Fruit fly (Drosophila melanogaster): ENCODE data around the gene mthl5.
A peak's percentile ranks its signal among the peaks of the same experiment; 100 is the strongest.

Gene mthl5

dm6 chr3R:11882506-11882953 lies 4.4 kb downstream of the mthl5 start, which contains the start of the genes CG6962 and CG31368 (continued):
- TF ChIP-seq CG2875 (GFP tag; optimal IDR thresholded peaks at IDR 0.05) (peak; percentile 31), zen2 (GFP tag; IDR thresholded peaks at IDR 0.05; ENCODE audit: partially characterized antibody) (no peak), CG31388 (GFP tag; optimal IDR thresholded peaks at IDR 0.05) (peak; percentile 35), CG2129 (GFP tag; IDR thresholded peaks at IDR 0.05; ENCODE audit: partially characterized antibody) (no peak), esg (GFP tag; conservative IDR thresholded peaks at IDR 0.05) (peak; percentile 76), Dek (tag; optimal IDR thresholded peaks at IDR 0.05) (peak; percentile 86), grau (tag; optimal IDR thresholded peaks at IDR 0.05) (peak; percentile 87), CG17612 (GFP tag; IDR thresholded peaks at IDR 0.05) (peak; percentile 46; the same call in 1 of the 2 replicates), Mad (GFP tag; optimal IDR thresholded peaks at IDR 0.05) (peak; percentile 76), sna (GFP tag; IDR thresholded peaks at IDR 0.05; ENCODE audit: partially characterized antibody) (no peak), MESR4 (GFP tag; optimal IDR thresholded peaks at IDR 0.05) (peak; percentile 53), tna (GFP tag; IDR thresholded peaks at IDR 0.05; ENCODE audit: partially characterized antibody) (no peak), CG15479 (GFP tag; optimal IDR thresholded peaks at IDR 0.05) (no peak), Dip3 (GFP tag; optimal IDR thresholded peaks at IDR 0.05) (peak; percentile 64), CG8089 (GFP tag; optimal IDR thresholded peaks at IDR 0.05) (peak; percentile 31), cg (GFP tag; optimal IDR thresholded peaks at IDR 0.05) (no peak), CG6791 (GFP tag; IDR thresholded peaks at IDR 0.05; ENCODE audit: partially characterized antibody) (no peak), Pdp1 (GFP tag; optimal IDR thresholded peaks at IDR 0.05) (peak; percentile 70 to 77), D19A (tag; optimal IDR thresholded peaks at IDR 0.05) (peak; percentile 71), pho (GFP tag; optimal IDR thresholded peaks at IDR 0.05) (peak; percentile 63), fd3F (GFP tag; optimal IDR thresholded peaks at IDR 0.05) (peak; percentile 81), gsb-n (tag; optimal IDR thresholded peaks at IDR 0.05) (peak; percentile 74), CG13424 (tag; optimal IDR thresholded peaks at IDR 0.05) (peak; percentile 91), NFAT (GFP tag; IDR thresholded peaks at IDR 0.05) (peak; percentile 84), Gug (GFP tag; IDR thresholded peaks at IDR 0.05) (peak; percentile 87), CG10267 (tag; optimal IDR thresholded peaks at IDR 0.05) (peak; percentile 84), ttk (GFP tag; IDR thresholded peaks at IDR 0.05) (peak; percentile 71), CG12155 (GFP tag; optimal IDR thresholded peaks at IDR 0.05) (peak; percentile 85), ara (GFP tag; IDR thresholded peaks at IDR 0.05) (peak; percentile 77), Adf1 (GFP tag; IDR thresholded peaks at IDR 0.05) (peak; percentile 65), CG34224 (GFP tag; IDR thresholded peaks at IDR 0.05; ENCODE audit: partially characterized antibody) (no peak), pb (GFP tag; optimal IDR thresholded peaks at IDR 0.05) (no peak), CG3847 (GFP tag; IDR thresholded peaks at IDR 0.05) (peak; percentile 93), ranshi (GFP tag; IDR thresholded peaks at IDR 0.05) (peak; percentile 77), CG10321 (GFP tag; IDR thresholded peaks at IDR 0.05) (peak; percentile 51; the same call in 1 of the 2 replicates), CG1647 (GFP tag; optimal IDR thresholded peaks at IDR 0.05) (peak; percentile 64), cato (GFP tag; optimal IDR thresholded peaks at IDR 0.05; ENCODE audit: borderline replicate concordance) (peak; percentile 65), crp (GFP tag; optimal IDR thresholded peaks at IDR 0.05) (peak in 1 of 2 experiments; percentile 52), CG14710 (tag; optimal IDR thresholded peaks at IDR 0.05) (peak; percentile 95), tll (GFP tag; optimal IDR thresholded peaks at IDR 0.05) (peak in 1 of 2 experiments; percentile 19), CG6683 (GFP tag; optimal IDR thresholded peaks at IDR 0.05) (no peak), salm (tag; optimal IDR thresholded peaks at IDR 0.05) (peak; percentile 68), vvl (GFP tag; IDR thresholded peaks at IDR 0.05) (peak; percentile 89), gce (GFP tag; IDR thresholded peaks at IDR 0.05) (peak; percentile 44; the same call in 1 of the 3 replicates), Hr78 (GFP tag; optimal IDR thresholded peaks at IDR 0.05) (no peak), Mes4 (GFP tag; optimal IDR thresholded peaks at IDR 0.05) (no peak), CG16813 (GFP tag; IDR thresholded peaks at IDR 0.05; ENCODE audit: partially characterized antibody) (no peak; the same call in 2 of the 3 replicates), slp2 (GFP tag; optimal IDR thresholded peaks at IDR 0.05) (peak; percentile 45), emc (GFP tag; optimal IDR thresholded peaks at IDR 0.05) (no peak)

Measured in whole organism, embryonic.